Fruit fly (Drosophila melanogaster) whole organism, adult: ENCODE data around the gene CG17361.

Experiments
- CG12768 ChIP-seq: fragments of 200-800 bp; sonication (Bioruptor generic); optimal IDR thresholded peaks from 2 replicates; lab custom pipeline; 2017; ENCODE audit warnings: missing biosample characterization, missing genetic modification characterization, mild to moderate bottlenecking, moderate library complexity, missing genetic modification reagents
- CG33017 ChIP-seq: fragments of 200-800 bp; sonication (Bioruptor generic); optimal IDR thresholded peaks from 2 replicates; lab custom pipeline; 2018; ENCODE audit warnings: missing biosample characterization, mild to moderate bottlenecking, missing genetic modification characterization, moderate library complexity
- CG7045 ChIP-seq: fragments of 200-800 bp; sonication (Bioruptor generic); optimal IDR thresholded peaks from 2 replicates; lab custom pipeline; 2017; ENCODE audit warnings: missing biosample characterization, mild to moderate bottlenecking, missing genetic modification characterization
- CG7101 ChIP-seq: fragments of 200-800 bp; sonication (Bioruptor generic); optimal IDR thresholded peaks from 2 replicates; lab custom pipeline; 2018; ENCODE audit warnings: missing biosample characterization, mild to moderate bottlenecking, missing genetic modification characterization, moderate library complexity
- Clk ChIP-seq: fragments of 200-800 bp; sonication (Bioruptor generic); optimal IDR thresholded peaks from 2 replicates; lab custom pipeline; 2017; ENCODE audit warnings: missing biosample characterization, missing genetic modification characterization
- Hr96 ChIP-seq: fragments of 200-800 bp; sonication (Bioruptor generic); optimal IDR thresholded peaks from 2 replicates; lab custom pipeline; 2016; ENCODE audit warnings: missing biosample characterization, missing genetic modification characterization
- bab1 ChIP-seq: fragments of 200-800 bp; sonication (Bioruptor generic); optimal IDR thresholded peaks from 3 replicates; lab custom pipeline; 2019; ENCODE audit warnings: missing biosample characterization, mild to moderate bottlenecking, missing genetic modification characterization, moderate library complexity
- kay ChIP-seq: fragments of 200-800 bp; sonication (Bioruptor generic); peaks from one replicate; lab custom pipeline; 2016; ENCODE audit warnings: missing biosample characterization, missing genetic modification characterization, borderline replicate concordance

- TF ChIP-seq CG7101 (tag; lab: Kevin White, UChicago): peak; percentile 23
- peak; percentile 16 for TF ChIP-seq Clk (GFP tag; lab: Kevin White, UChicago)
- peak; percentile 17 for TF ChIP-seq CG7045 (GFP tag; lab: Kevin White, UChicago)
- TF ChIP-seq Hr96: no peak
- no peak for TF ChIP-seq CG33017
- TF ChIP-seq kay: no peak
- peak; percentile 66 for TF ChIP-seq CG12768 (GFP tag; lab: Kevin White, UChicago)
- peak; percentile 22 for TF ChIP-seq bab1 (GFP tag; lab: Kevin White, UChicago)
Observed at dm6 chr3L:14006704-14007126, 9.7 kb downstream of the CG17361 start.
